Worm (Caenorhabditis elegans): ENCODE data around the gene W02A2.5.

ce11 chrIV:13393246-13393716, 50.6 kb downstream of the W02A2.5 start:
- TF ChIP-seq nhr-11 (tag; optimal IDR thresholded peaks at IDR 0.05) (no peak), mml-1 (tag; optimal IDR thresholded peaks at IDR 0.05) (no peak), mdl-1 (tag; optimal IDR thresholded peaks at IDR 0.05) (no peak), sea-2 (GFP tag; optimal IDR thresholded peaks at IDR 0.05) (no peak), ztf-11 (tag; optimal IDR thresholded peaks at IDR 0.05) (no peak), fos-1 (tag; optimal IDR thresholded peaks at IDR 0.05) (no peak)
